Fruit fly (Drosophila melanogaster): ENCODE data around the gene mia.

dm6 chr3R:5519789-5520188 is 31.2 kb downstream of the mia start:
- TF ChIP-seq CG11617 (GFP tag; optimal IDR thresholded peaks at IDR 0.05) (no peak), CG33017 (tag; optimal IDR thresholded peaks at IDR 0.05) (no peak), Mnt (GFP tag; optimal IDR thresholded peaks at IDR 0.05) (no peak), CG5204 (GFP tag; optimal IDR thresholded peaks at IDR 0.05) (no peak), CG7101 (tag; optimal IDR thresholded peaks at IDR 0.05) (no peak)

Data from whole organism, adult.